Fruit fly (Drosophila melanogaster): ENCODE data around the gene CG7565.

CG7565 gene

DNA sequence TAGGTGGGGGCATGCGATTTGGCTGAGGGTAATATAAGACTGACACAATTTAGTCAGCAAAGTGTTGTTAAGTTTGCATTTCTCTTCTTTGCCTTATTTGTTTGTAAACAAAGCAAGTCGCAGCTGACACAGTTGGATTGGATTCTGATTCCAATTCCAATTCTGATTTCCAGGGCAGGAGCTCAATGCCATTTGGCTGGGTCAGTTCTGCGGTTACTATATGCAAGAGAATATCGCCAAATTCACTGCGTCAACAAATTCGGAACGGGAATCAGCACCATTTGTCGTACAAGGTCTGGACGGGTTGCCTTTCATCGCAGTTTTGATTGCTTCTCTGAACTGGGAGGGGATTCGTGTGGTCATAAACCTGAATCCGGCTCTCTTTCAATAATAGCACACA, 24.1 kb downstream of the CG7565 start:
- TF ChIP-seq CTCF (optimal IDR thresholded peaks at IDR 0.05) (no peak), CG8478 (optimal IDR thresholded peaks at IDR 0.05) (no peak)

DNA sequence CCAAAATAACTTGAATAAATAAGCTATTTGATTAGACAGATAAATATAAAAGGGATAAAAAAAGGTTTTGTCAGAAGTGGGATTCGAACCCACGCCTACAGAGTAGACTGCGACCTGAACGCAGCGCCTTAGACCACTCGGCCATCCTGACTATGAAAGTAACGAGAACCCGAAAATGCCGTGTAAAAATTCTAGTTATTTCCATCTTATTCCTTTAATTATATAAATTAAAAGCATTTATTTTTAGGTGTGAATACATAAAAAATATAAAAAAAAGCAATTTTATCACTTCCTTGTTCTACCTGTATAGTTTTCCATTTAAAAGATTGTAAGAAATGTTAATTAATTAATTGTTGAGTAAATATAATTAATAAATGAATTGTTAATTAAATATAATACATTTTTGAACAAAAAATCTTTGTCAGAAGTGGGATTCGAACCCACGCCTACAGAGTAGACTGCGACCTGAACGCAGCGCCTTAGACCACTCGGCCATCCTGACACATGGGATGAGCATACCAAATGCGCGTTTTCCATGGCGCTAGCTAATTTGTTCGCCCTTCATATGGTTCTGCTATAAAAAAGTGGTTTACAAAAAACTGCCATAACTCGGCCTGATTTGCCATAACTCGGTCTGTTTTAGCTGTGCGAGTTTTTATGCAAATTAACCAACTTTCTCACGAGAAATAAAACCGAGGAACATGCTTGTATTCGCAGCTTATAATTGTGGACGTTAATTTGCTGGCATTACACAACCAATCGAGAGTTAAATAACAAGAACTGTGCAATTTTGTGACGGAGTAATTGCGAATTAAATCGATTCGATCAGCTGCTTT, 25.8 kb downstream of the CG7565 start:
- TF ChIP-seq CTCF (optimal IDR thresholded peaks at IDR 0.05): no peak
- no peak for TF ChIP-seq CG8478 (optimal IDR thresholded peaks at IDR 0.05)

DNA sequence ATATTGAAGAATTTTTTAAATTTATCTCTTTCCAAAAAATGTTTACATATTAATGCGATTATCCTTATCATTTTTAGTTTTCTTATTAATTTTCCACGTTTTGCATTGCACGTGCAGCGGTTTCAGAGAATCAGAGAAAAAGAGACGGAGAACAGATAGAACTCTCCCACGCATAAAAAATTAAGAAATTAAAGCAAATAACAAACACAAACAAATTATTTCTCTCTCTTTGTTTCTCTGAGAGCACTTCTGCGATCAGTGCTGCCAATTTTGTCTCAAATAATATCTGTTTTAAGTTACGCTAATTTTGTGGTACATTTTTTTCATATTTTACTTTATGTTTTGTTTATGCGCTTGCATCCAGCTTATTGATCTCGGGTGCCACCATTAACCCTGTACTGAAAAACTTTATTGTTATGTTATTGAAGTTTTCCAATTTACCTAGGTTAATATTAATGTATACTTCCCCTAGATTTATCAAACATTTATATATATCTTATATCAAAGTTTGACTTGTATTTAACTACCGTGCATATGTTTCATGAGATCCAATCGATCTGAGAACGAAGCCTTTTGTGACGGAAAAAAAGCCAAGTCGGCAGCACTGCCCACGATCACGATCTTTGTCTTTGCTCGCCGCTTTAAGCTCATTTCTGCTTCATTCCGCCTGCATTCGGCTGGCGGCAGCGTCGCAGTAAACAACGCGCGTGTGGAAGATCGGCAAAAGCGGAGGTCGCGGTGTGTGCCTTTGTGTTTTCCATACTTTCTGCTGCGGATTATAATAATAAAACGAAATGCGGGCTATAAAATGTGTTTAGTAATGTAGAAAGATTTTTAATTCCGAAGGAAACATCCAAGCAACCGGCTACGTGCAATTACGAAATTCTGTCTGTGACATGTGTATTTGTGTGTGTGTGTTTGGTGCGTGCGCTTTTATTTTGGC, 28.1 kb downstream of the CG7565 start, which contains the start of gene Sarm:
Gene Sarm, plus strand, starts transcription at position 661 of the 943 bp plus-strand sequence.
- TF ChIP-seq CG8478 (optimal IDR thresholded peaks at IDR 0.05) (peak; percentile 4), CTCF (optimal IDR thresholded peaks at IDR 0.05) (no peak)

DNA sequence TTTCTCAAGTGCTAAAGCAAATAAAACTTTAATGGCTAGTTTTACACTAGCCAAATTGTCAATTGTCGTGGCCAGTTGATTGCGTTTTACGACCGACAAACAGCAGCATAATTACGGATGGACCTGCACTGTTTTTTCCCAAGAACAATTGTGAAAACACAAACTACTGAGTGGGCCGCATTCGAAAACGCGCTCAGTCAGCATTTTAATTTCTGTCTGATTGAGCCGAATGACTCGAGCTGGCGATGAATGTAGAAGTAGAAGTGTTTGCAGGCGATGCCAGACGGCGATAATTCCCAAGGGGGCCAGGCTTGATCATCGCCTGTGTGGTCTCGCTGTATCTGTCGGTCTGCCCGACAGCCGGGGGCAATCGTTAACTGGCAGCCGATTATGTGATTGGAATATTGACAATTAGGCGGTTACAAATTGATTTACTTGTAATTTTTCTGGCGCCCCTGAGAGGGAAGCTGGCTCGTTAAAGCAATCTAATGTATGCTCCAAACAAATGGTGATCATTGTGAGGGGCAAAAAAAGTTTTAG, 31.9 kb downstream of the CG7565 start:
- TF ChIP-seq CTCF (optimal IDR thresholded peaks at IDR 0.05): no peak
- TF ChIP-seq CG8478 (optimal IDR thresholded peaks at IDR 0.05): no peak

DNA sequence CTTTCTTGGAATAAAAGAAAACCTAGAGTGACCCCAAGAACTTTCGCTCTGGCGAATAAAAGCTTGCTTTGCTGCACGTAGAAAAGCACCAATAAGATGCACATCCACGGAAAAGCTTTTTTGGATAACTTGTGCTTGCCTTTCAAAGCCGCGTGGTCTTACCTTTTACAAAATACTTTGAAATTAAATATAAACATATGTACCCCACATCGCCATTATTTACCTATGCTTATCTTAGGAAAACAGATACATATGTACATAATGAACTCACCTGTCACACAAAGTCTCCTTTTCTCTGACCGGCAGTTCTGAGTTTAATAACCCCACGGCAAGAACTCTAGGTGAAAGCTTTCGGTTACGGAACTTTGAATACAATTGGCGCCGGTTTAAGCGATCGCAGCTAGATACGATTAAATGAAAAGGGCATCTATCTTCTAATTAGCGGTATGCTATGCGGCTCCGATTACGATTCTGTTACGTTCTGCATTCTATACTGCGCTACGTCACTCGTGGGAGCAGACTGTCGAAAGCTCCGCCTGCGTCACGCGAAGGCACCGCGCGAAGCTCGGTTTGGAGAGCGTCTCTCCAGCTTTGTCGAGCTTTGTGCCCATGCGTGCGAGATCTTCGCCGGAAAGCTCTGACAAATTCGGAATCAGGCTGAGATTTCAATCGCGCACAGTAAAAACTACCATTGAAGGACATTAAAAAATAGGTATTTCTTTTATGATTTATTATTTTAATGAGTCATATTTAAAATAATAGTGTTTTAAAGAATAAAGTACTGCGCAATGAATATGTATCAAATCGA, 33.2 kb downstream of the CG7565 start, which contains the start of gene bip1:
Gene bip1, minus strand, starts transcription at position 524 of the 808 bp plus-strand sequence.
- TF ChIP-seq CTCF (optimal IDR thresholded peaks at IDR 0.05) (no peak), CG8478 (optimal IDR thresholded peaks at IDR 0.05) (no peak)

DNA sequence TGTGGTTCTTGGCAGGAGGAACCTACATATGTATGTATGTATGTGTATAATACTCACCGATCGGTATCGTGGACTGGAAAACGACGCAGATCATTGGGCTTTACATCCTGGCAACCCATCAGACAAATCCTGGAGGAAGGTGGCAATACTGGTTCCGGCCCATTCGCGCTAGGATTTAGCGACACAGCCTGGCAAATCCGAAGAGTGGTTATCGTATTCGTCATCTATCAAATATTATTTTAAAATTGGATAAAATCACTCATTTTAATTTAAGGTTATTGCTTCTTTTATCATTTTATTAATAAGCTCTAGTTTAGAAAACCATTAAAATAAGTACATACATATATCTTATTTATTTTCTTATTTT, 33.8 kb downstream of the CG7565 start:
- TF ChIP-seq CTCF (optimal IDR thresholded peaks at IDR 0.05): no peak
- no peak for TF ChIP-seq CG8478 (optimal IDR thresholded peaks at IDR 0.05)

DNA sequence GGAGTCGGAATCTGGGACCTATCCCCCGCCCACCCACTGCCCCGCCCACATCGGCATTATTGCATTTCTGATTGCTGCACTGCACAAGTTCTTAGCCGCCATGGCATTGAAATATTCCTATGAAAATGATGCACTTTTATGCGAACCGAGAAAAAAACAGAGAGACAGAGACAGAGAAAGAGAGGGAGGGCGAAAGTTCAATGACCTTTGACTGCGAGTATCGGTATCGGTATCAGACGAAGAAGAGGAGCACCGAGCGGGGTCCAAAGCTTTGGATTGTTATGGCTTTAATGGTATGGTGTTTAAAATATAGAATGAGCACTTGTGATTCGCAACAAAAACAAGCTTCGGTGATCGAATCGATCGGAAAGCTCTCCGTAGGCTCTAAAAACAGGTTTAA, 34.2 kb downstream of the CG7565 start:
- TF ChIP-seq CTCF (optimal IDR thresholded peaks at IDR 0.05): no peak
- TF ChIP-seq CG8478 (optimal IDR thresholded peaks at IDR 0.05): no peak

DNA sequence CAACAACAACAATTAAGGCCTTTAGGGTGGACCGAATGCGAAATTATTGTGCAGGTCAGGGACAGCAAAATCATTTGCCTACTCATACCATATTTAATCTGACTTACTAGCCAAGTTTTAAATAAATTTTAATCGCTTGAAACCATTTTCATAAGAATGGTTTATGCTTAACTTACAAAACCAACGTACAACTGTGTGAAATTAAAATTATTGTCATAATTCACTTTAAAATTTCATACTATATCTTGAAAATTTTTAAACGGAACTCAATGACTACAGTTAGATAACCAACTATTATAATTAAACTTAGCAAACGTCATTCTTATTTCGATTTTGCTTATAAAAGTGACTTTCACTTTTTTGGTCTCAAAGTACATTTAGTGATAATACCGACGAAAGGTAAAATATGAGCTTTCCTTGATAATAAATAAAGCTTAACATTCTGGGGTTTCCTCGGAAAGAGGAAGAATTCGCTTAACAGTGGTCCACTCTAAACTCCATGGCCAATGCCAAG, 34.8 kb downstream of the CG7565 start:
- TF ChIP-seq CG8478 (optimal IDR thresholded peaks at IDR 0.05): no peak
- TF ChIP-seq CTCF (optimal IDR thresholded peaks at IDR 0.05): no peak

DNA sequence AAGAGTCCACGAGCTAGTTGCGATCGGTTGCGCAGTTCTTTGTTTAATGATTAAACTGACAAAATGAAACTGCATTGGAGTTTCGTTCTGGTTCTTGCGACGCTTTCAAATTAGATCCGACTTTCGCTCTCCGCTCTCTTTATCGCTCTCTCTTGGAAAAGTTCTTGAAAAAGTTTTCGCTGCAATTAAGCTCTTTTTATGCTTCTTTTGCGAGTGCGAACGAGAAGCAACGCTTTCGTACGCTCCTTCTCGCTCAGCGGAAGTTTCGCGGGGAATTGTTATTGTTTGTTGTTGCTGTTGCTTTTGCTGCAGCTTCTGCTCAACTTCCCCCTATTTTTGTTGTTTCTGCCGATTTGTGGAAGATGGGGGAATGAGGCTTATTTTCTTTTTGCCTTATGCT, 35.3 kb downstream of the CG7565 start:
- TF ChIP-seq CTCF (optimal IDR thresholded peaks at IDR 0.05) (no peak), CG8478 (optimal IDR thresholded peaks at IDR 0.05) (no peak)

DNA sequence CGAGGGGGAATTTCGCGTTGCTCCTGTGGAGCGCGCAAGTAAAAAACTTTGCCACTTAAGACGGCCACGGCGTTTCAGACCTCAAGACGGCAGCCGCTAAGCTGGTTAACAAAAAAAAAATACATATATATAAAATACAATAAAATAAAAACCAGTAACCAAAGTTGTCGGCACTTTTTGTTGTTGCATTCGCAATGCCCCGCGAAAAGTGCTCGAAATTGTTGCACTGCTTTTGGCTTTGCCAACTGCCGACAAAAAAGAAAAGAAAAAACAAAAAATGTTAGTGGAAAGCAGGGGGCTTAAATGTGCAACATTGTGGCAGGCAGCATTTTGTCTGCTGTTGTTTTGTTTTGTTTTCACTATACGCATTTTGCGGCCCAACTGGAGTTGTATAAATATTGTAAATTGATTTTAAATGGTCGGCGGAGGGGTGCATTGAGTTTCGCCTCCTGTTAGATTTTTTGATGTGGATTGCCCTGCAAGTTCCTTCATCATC, 46.7 kb downstream of the CG7565 start:
- no peak for TF ChIP-seq CTCF (optimal IDR thresholded peaks at IDR 0.05)
- TF ChIP-seq CG8478 (optimal IDR thresholded peaks at IDR 0.05): no peak

DNA sequence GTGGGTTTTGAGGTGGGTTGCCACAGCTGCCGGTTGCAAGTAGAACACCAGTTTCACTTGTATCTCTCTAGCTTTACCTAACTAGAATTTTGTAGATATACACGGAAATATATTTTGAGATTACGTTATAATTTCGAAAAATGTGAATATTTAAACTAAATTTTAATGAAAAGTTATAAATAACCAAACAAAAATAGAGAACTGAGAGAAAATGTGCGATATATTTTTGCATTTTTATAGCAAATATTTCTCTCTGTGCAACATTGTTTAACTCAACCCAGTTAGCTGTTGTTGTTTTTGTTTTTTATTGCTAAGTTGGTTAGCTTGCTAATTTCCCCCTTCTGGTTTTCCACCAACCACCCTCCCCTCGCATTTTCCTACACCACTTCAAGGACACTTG, 48.0 kb downstream of the CG7565 start:
- TF ChIP-seq CTCF (optimal IDR thresholded peaks at IDR 0.05): no peak
- no peak for TF ChIP-seq CG8478 (optimal IDR thresholded peaks at IDR 0.05)

DNA sequence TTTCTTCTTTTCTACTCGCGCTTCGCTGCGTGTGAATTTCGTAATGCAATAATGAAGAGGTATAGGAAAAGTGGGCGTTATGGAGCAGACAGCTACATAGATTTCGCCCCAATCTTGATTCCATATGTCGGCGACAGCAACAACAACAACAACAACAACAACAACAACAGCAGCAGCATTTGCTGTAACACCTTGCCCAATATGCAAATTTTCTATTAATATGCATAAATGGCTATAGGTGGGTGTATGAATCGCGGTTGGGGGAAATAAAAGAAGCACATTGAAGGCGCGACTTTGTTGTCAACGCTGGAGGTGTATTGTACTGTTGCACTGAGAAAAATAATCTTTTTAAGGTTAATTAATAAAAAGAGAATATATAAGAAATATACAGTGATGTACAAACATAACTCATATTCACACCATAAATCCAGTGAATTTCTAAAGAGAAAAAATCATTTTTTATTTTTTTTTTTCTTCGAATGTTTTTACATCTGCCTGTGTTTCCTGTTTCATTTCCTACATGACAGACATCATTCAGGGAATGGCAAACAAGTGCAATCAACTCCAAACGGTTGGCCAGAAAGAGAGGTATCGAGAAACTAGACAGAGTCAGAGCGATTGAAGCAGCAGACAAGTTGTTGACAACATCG, 50.0 kb downstream of the CG7565 start:
- TF ChIP-seq CG8478 (optimal IDR thresholded peaks at IDR 0.05) (no peak), CTCF (optimal IDR thresholded peaks at IDR 0.05) (no peak)

DNA sequence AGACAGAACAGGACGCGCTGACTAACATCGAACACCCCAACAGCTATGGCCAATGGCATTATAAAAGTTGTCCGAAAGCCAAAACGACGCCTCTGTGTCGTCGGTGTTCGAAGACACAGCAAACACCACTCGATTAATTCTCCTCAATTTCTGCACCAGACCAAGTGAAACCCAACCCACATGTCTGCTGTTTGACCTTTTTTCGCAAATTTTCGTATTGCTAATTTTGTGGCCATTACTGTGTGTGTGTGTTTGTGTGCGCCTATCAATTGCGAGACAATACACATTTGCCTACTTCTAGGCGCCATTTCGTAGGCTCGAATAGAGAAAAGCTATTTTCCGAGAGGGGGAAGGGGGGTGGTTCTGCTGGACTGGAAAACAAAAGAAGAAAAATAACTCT, 52.5 kb downstream of the CG7565 start:
- no peak for TF ChIP-seq CG8478 (optimal IDR thresholded peaks at IDR 0.05)
- TF ChIP-seq CTCF (optimal IDR thresholded peaks at IDR 0.05): no peak

DNA sequence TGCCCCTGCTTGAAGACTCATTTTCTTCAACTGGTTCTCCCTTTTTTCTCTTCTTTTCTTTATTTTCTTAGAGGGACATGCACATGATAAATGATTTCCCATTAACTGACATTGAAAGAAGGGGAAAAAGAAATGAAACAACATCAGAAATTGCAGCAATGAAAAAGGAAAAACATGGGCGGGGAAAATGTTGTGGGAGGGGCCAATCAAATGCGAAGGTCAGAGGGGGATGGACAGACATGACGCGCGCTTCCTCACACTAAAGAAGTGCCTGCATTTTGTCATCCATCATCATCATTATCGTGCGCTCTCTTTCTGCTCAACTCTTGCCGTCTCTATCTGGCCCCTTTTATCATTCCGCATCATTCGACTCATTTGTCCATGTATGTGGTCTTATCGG, 53.9 kb downstream of the CG7565 start:
- no peak for TF ChIP-seq CTCF (optimal IDR thresholded peaks at IDR 0.05)
- TF ChIP-seq CG8478 (optimal IDR thresholded peaks at IDR 0.05): no peak
